Worm (Caenorhabditis elegans) whole organism, L1 larva: Measurements from ENCODE around the gene C56G2.15.
A peak's percentile ranks its signal among the peaks of the same experiment; 100 is the strongest.

Source experiments
- C04F5.9 ChIP-seq: sonication (generic microtip); optimal IDR thresholded peaks from 2 replicates; lab custom pipeline; 2016; ENCODE audit warnings: missing genetic modification characterization, missing compliant biosample characterization
- F16B12.6 ChIP-seq: fragments of 150-350 bp; optimal IDR thresholded peaks from 2 replicates; lab custom pipeline; 2014; ENCODE audit warnings: missing biosample characterization, missing genetic modification characterization
- Y116A8C.19 ChIP-seq: sonication (generic microtip); optimal IDR thresholded peaks from 2 replicates; lab custom pipeline; 2016; ENCODE audit warnings: missing compliant biosample characterization, missing genetic modification characterization, borderline replicate concordance
- ama-1 ChIP-seq: fragments of 150-350 bp; optimal IDR thresholded peaks from 2 replicates; lab custom pipeline; 2014
- blmp-1 ChIP-seq: fragments of 150-350 bp; optimal IDR thresholded peaks from 2 replicates; lab custom pipeline; 2014; ENCODE audit warnings: missing biosample characterization, missing genetic modification characterization
- ceh-8 ChIP-seq: fragments of 200-800 bp; sonication (Bioruptor generic); optimal IDR thresholded peaks from 2 replicates; lab custom pipeline; 2018; ENCODE audit warnings: mild to moderate bottlenecking, missing genetic modification characterization, moderate library complexity, missing compliant biosample characterization
- ceh-82 ChIP-seq, 3 experiments: fragments of 150-350 bp in 1 of 3; sonication (generic microtip) in 2 of 3; optimal IDR thresholded peaks; 2 replicates each; lab custom pipeline; 2014 to 2017; ENCODE audit warnings: missing biosample characterization in 3 of 3, missing genetic modification characterization in 3 of 3
- ceh-88 ChIP-seq: fragments of 200-800 bp; sonication (Bioruptor generic); IDR thresholded peaks from 2 replicates; pipeline ENCODE4 v1.3.6; 2022; ENCODE audit warnings: missing genetic modification characterization, missing compliant biosample characterization
- ces-1 ChIP-seq: fragments of 150-350 bp; optimal IDR thresholded peaks from 2 replicates; lab custom pipeline; 2014; ENCODE audit warnings: missing biosample characterization, missing genetic modification reagents, missing genetic modification characterization
- dpl-1 ChIP-seq, 3 experiments: fragments of 150-350 bp in 2 of 3; sonication (generic microtip) in 1 of 3; optimal IDR thresholded peaks; 2 replicates each; lab custom pipeline; 2014 to 2017; ENCODE audit warnings: missing biosample characterization in 3 of 3, missing genetic modification characterization in 3 of 3, missing genetic modification reagents in 3 of 3
- efl-3 ChIP-seq: fragments of 200-800 bp; sonication (Bioruptor generic); optimal IDR thresholded peaks from 2 replicates; lab custom pipeline; 2018; ENCODE audit warnings: mild to moderate bottlenecking, missing genetic modification characterization, missing compliant biosample characterization
- egl-13 ChIP-seq: sonication (generic microtip); optimal IDR thresholded peaks from 2 replicates; lab custom pipeline; 2016; ENCODE audit warnings: missing genotype, missing genetic modification reagents, missing genetic modification characterization, missing compliant biosample characterization
- egl-27 ChIP-seq, 2 experiments: fragments of 150-350 bp in 1 of 2; sonication (generic microtip); optimal IDR thresholded peaks; 3 replicates each; lab custom pipeline; 2017 to 2018; ENCODE audit warnings: missing biosample characterization in 2 of 2, missing genetic modification characterization in 2 of 2, missing genetic modification reagents in 2 of 2
- elt-3 ChIP-seq, 6 experiments: fragments of 150-350 bp in 1 of 6; sonication (generic microtip); optimal IDR thresholded peaks; 2 replicates each; lab custom pipeline; 2017 to 2018; ENCODE audit warnings: missing biosample characterization in 6 of 6, missing genetic modification characterization in 6 of 6, inconsistent platforms in 1 of 6
- grh-1 ChIP-seq: fragments of 200-800 bp; sonication (Bioruptor generic); IDR thresholded peaks from 2 replicates; pipeline ENCODE4 v1.3.6; 2022; ENCODE audit warnings: missing genetic modification reagents, missing genetic modification characterization, missing compliant biosample characterization
- hlh-17 ChIP-seq: fragments of 200-800 bp; sonication (Bioruptor generic); optimal IDR thresholded peaks from 2 replicates; lab custom pipeline; 2018; ENCODE audit warnings: missing genetic modification characterization, mild to moderate bottlenecking, missing compliant biosample characterization, moderate library complexity, borderline replicate concordance
- hlh-4 ChIP-seq: sonication (generic microtip); optimal IDR thresholded peaks from 2 replicates; lab custom pipeline; 2016; ENCODE audit warnings: mild to moderate bottlenecking, missing genetic modification characterization, missing compliant biosample characterization
- irx-1 ChIP-seq: sonication (generic microtip); optimal IDR thresholded peaks from 2 replicates; lab custom pipeline; 2016; ENCODE audit warnings: missing genetic modification characterization, missing compliant biosample characterization
- isw-1 ChIP-seq: fragments of 200-800 bp; sonication (Bioruptor generic); IDR thresholded peaks from 2 replicates; pipeline ENCODE4 v1.3.6; 2022; ENCODE audit warnings: missing genetic modification characterization, missing compliant biosample characterization
- lin-14 ChIP-seq: fragments of 200-800 bp; sonication (Bioruptor generic); optimal IDR thresholded peaks from 2 replicates; lab custom pipeline; 2018; ENCODE audit warnings: mild to moderate bottlenecking, missing genetic modification characterization, moderate library complexity, missing compliant biosample characterization
- lin-15B ChIP-seq: fragments of 150-350 bp; sonication (generic microtip); optimal IDR thresholded peaks from 3 replicates; lab custom pipeline; 2014; ENCODE audit warnings: missing biosample characterization, missing genetic modification characterization
- lin-35 ChIP-seq, 2 experiments: fragments of 150-350 bp; optimal IDR thresholded peaks; 2 replicates each; lab custom pipeline; 2014; ENCODE audit warnings: missing biosample characterization in 2 of 2, missing genetic modification characterization in 2 of 2, missing genetic modification reagents in 2 of 2
- lir-3 ChIP-seq: sonication (generic microtip); optimal IDR thresholded peaks from 2 replicates; lab custom pipeline; 2016; ENCODE audit warnings: mild to moderate bottlenecking, missing genetic modification characterization, moderate library complexity, missing compliant biosample characterization; ENCODE audit not compliant: poor library complexity
- lsy-2 ChIP-seq, 2 experiments: fragments of 150-350 bp; optimal IDR thresholded peaks; 2 replicates each; lab custom pipeline; 2014; ENCODE audit warnings: missing biosample characterization in 2 of 2, missing genetic modification characterization in 2 of 2
- mdl-1 ChIP-seq, 2 experiments: fragments of 150-350 bp; optimal IDR thresholded peaks; 2 replicates each; lab custom pipeline; 2014 to 2017; ENCODE audit warnings: missing biosample characterization in 2 of 2, missing genetic modification characterization in 2 of 2, inconsistent platforms in 1 of 2
- nhr-11 ChIP-seq: fragments of 150-350 bp; optimal IDR thresholded peaks from 2 replicates; lab custom pipeline; 2014; ENCODE audit warnings: missing biosample characterization, missing genetic modification characterization
- nhr-20 ChIP-seq: sonication (generic microtip); optimal IDR thresholded peaks from 2 replicates; lab custom pipeline; 2016; ENCODE audit warnings: mild to moderate bottlenecking, missing genetic modification characterization, missing compliant biosample characterization
- nhr-237 ChIP-seq: fragments of 150-350 bp; optimal IDR thresholded peaks from 2 replicates; lab custom pipeline; 2014; ENCODE audit warnings: missing biosample characterization, missing genetic modification characterization
- nhr-47 ChIP-seq: sonication (generic microtip); optimal IDR thresholded peaks from 2 replicates; lab custom pipeline; 2016; ENCODE audit warnings: mild to moderate bottlenecking, missing genetic modification characterization, moderate library complexity, missing compliant biosample characterization
- nhr-71 ChIP-seq: sonication (generic microtip); optimal IDR thresholded peaks from 2 replicates; lab custom pipeline; 2016; ENCODE audit warnings: mild to moderate bottlenecking, missing genetic modification characterization, moderate library complexity, missing compliant biosample characterization
- nhr-84 ChIP-seq: sonication (generic microtip); optimal IDR thresholded peaks from 2 replicates; lab custom pipeline; 2017; ENCODE audit warnings: missing biosample characterization, missing genetic modification characterization
- nhr-90 ChIP-seq: sonication (generic microtip); optimal IDR thresholded peaks from 2 replicates; lab custom pipeline; 2016; ENCODE audit warnings: mild to moderate bottlenecking, missing genetic modification characterization, missing compliant biosample characterization; ENCODE audit not compliant: poor library complexity
- pqm-1 ChIP-seq: sonication (generic microtip); optimal IDR thresholded peaks from 3 replicates; lab custom pipeline; 2017; ENCODE audit warnings: missing biosample characterization, missing genetic modification characterization
- rnt-1 ChIP-seq: sonication (generic microtip); optimal IDR thresholded peaks from 2 replicates; lab custom pipeline; 2016; ENCODE audit warnings: mild to moderate bottlenecking, missing genetic modification characterization, moderate library complexity, missing compliant biosample characterization
- skn-1 ChIP-seq: fragments of 150-350 bp; optimal IDR thresholded peaks from 2 replicates; lab custom pipeline; 2014; ENCODE audit warnings: missing biosample characterization, missing genetic modification characterization
- snpc-4 ChIP-seq: fragments of 150-350 bp; optimal IDR thresholded peaks from 2 replicates; lab custom pipeline; 2014; ENCODE audit warnings: missing biosample characterization, missing genetic modification characterization
- sox-4 ChIP-seq: sonication (generic microtip); optimal IDR thresholded peaks from 2 replicates; lab custom pipeline; 2016; ENCODE audit warnings: missing genetic modification characterization, missing compliant biosample characterization
- sptf-1 ChIP-seq: fragments of 150-350 bp; optimal IDR thresholded peaks from 2 replicates; lab custom pipeline; 2014; ENCODE audit warnings: missing biosample characterization, missing genetic modification characterization
- tbx-2 ChIP-seq: sonication (generic microtip); optimal IDR thresholded peaks from 2 replicates; lab custom pipeline; 2016; ENCODE audit warnings: missing genetic modification characterization, missing compliant biosample characterization
- unc-30 ChIP-seq: sonication (generic microtip); optimal IDR thresholded peaks from 2 replicates; lab custom pipeline; 2017; ENCODE audit warnings: missing biosample characterization, missing genetic modification characterization
- unc-62 ChIP-seq: fragments of 150-350 bp; optimal IDR thresholded peaks from 2 replicates; lab custom pipeline; 2014; ENCODE audit warnings: missing biosample characterization, missing genetic modification reagents, missing genetic modification characterization
- unc-98 ChIP-seq: fragments of 200-800 bp; sonication (Bioruptor generic); IDR thresholded peaks from 2 replicates; pipeline ENCODE4 v1.3.6; 2022; ENCODE audit warnings: missing genetic modification characterization, missing compliant biosample characterization
- xbp-1 ChIP-seq: sonication (generic microtip); optimal IDR thresholded peaks from 2 replicates; lab custom pipeline; 2016; ENCODE audit warnings: missing genetic modification characterization, missing compliant biosample characterization
- zag-1 ChIP-seq: fragments of 150-350 bp; optimal IDR thresholded peaks from 2 replicates; lab custom pipeline; 2014; ENCODE audit warnings: missing biosample characterization, missing genetic modification characterization

Gene C56G2.15

ce11 chrIII:6395706-6396232 is 28.1 kb upstream of the C56G2.15 start, which contains the start of gene oatr-1:
Gene oatr-1, minus strand, starts transcription at chrIII:6396182.
- TF ChIP-seq ceh-88 (GFP tag; lab: Robert Waterston, UW): no peak
- TF ChIP-seq nhr-47 (tag; lab: Kevin White, UChicago): no peak
- TF ChIP-seq unc-30 (tag; lab: Kevin White, UChicago): no peak
- peak in 1 of 2 experiments; percentile 3 for TF ChIP-seq mdl-1 (tag; optimal IDR thresholded peaks at IDR 0.05; lab: Kevin White, UChicago)
- TF ChIP-seq lin-35 (GFP tag; optimal IDR thresholded peaks at IDR 0.05; lab: Kevin White, UChicago): peak in 1 of 2 experiments; percentile 0
- no peak for TF ChIP-seq hlh-17 (GFP tag; lab: Kevin White, UChicago)
- TF ChIP-seq C04F5.9 (tag; lab: Kevin White, UChicago): no peak
- peak in 3 of 6 experiments; percentile 21 to 40 (median 35) for TF ChIP-seq elt-3 (tag; optimal IDR thresholded peaks at IDR 0.05; lab: Kevin White, UChicago)
- TF ChIP-seq F16B12.6 (tag; lab: Kevin White, UChicago): no peak
- no peak for TF ChIP-seq sptf-1
- peak; percentile 12 for TF ChIP-seq nhr-71 (tag; lab: Kevin White, UChicago)
- TF ChIP-seq xbp-1 (tag; lab: Kevin White, UChicago): no peak
- TF ChIP-seq pqm-1: no peak
- TF ChIP-seq sox-4: no peak
- no peak for TF ChIP-seq grh-1 (GFP tag; lab: Robert Waterston, UW)
- TF ChIP-seq egl-27 (tag; optimal IDR thresholded peaks at IDR 0.05; lab: Kevin White, UChicago): no peak
- no peak for TF ChIP-seq nhr-237 (tag; lab: Kevin White, UChicago)
- TF ChIP-seq unc-98 (GFP tag; lab: Robert Waterston, UW): no peak
- no peak for TF ChIP-seq tbx-2 (tag; lab: Kevin White, UChicago)
- TF ChIP-seq snpc-4 (tag; lab: Kevin White, UChicago): no peak
- no peak for TF ChIP-seq zag-1
- TF ChIP-seq lin-14 (GFP tag; lab: Kevin White, UChicago): no peak
- TF ChIP-seq efl-3 (GFP tag; lab: Kevin White, UChicago): no peak
- no peak for TF ChIP-seq lin-15B
- no peak for TF ChIP-seq skn-1 (tag; lab: Kevin White, UChicago)
- TF ChIP-seq blmp-1 (tag; lab: Kevin White, UChicago): peak; percentile 46
- TF ChIP-seq nhr-20 (tag; lab: Kevin White, UChicago): peak; percentile 19
- no peak for TF ChIP-seq lir-3
- TF ChIP-seq dpl-1 (GFP tag; optimal IDR thresholded peaks at IDR 0.05; lab: Kevin White, UChicago): no peak

DNA sequence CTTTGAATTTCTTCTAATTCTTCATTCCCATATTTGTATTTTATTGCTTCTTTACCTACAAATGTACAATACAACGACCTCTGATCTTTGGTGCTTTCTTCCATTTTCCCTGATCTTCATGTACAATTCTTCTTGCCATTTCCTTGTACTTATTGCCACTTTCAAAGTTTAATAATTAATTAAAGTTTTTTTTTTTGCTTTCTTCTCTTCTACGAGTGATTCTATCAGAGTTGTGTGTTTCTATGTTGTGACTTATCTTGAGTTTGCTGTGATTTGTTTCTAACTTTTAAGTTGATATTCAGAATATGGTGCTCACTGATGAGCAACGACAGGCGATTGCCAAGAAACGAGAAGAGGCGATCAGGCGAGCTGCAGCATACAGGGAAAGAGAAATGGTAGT is 22.9 kb upstream of the C56G2.15 start, which contains the start of gene smrc-1:
TSS of gene smrc-1 (plus strand) at position 301 of the 400 bp plus-strand sequence.
- no peak for TF ChIP-seq F16B12.6 (tag; lab: Kevin White, UChicago)

ce11 chrIII:6389533-6389932 is 21.8 kb upstream of the C56G2.15 start, which contains the start of gene C16A3.2:
Gene C16A3.2, plus strand, starts transcription at chrIII:6389833.
- TF ChIP-seq egl-13 (tag; lab: Kevin White, UChicago): no peak
- no peak for TF ChIP-seq nhr-47 (tag; lab: Kevin White, UChicago)
- TF ChIP-seq ama-1: no peak
- TF ChIP-seq sptf-1: no peak
- TF ChIP-seq nhr-84 (tag; lab: Kevin White, UChicago): no peak

DNA sequence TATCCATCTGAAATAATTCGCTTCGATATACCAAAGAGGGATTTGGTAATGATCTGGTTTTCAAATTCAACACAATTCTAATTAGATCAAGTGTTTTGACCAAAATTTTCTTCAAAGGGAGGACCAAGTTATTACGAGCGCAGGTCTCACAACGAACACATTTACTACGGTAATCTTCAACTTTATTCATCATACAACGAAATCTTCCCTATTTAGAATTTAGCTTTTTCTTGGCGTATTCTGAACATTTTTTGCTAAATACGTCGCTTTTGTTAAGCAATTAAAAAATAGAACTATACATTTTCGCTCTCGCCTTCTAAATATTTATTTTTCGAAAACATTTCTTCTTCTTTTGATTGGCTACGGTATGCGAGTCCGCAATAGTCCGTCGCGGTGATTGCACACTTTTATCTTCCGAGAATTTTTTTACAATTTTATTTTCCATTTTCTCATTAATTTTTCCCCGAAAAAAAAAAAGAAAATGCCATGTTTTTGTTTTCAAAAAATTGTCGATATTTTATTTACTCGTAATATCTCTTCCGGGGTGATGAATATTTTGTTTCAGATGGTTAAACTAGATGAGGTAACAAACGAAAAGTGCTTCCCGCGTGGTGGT is 15.4 kb upstream of the C56G2.15 start, which contains the start of gene let-716:
TSS of gene let-716 (plus strand) at position 566 of the 616 bp plus-strand sequence.
- peak; percentile 17 to 61 (median 44) for TF ChIP-seq dpl-1 (GFP tag; optimal IDR thresholded peaks at IDR 0.05; lab: Kevin White, UChicago)
- TF ChIP-seq rnt-1 (tag; lab: Kevin White, UChicago): peak; percentile 21
- no peak for TF ChIP-seq hlh-4 (tag; lab: Kevin White, UChicago)
- TF ChIP-seq lin-15B: peak; percentile 13
- no peak for TF ChIP-seq sptf-1
- TF ChIP-seq nhr-11 (tag; lab: Kevin White, UChicago): no peak
- TF ChIP-seq irx-1 (tag; lab: Kevin White, UChicago): no peak
- TF ChIP-seq lsy-2 (tag; optimal IDR thresholded peaks at IDR 0.05; lab: Kevin White, UChicago): peak; percentile 93 to 98
- TF ChIP-seq ceh-8 (GFP tag; lab: Kevin White, UChicago): no peak
- TF ChIP-seq isw-1: no peak
- TF ChIP-seq Y116A8C.19: no peak
- TF ChIP-seq F16B12.6 (tag; lab: Kevin White, UChicago): peak; percentile 89
- TF ChIP-seq unc-62 (GFP tag; lab: Kevin White, UChicago): no peak
- TF ChIP-seq ces-1 (GFP tag; lab: Kevin White, UChicago): no peak
- TF ChIP-seq nhr-71 (tag; lab: Kevin White, UChicago): peak; percentile 57
- TF ChIP-seq nhr-84 (tag; lab: Kevin White, UChicago): no peak
- no peak for TF ChIP-seq C04F5.9 (tag; lab: Kevin White, UChicago)
- TF ChIP-seq xbp-1 (tag; lab: Kevin White, UChicago): no peak
- peak in 1 of 3 experiments; percentile 18 for TF ChIP-seq ceh-82 (tag; optimal IDR thresholded peaks at IDR 0.05; lab: Kevin White, UChicago)
- peak; percentile 33 for TF ChIP-seq nhr-47 (tag; lab: Kevin White, UChicago)
- TF ChIP-seq lin-14 (GFP tag; lab: Kevin White, UChicago): no peak
- no peak for TF ChIP-seq nhr-90 (tag; lab: Kevin White, UChicago)
- no peak for TF ChIP-seq unc-98 (GFP tag; lab: Robert Waterston, UW)
